Fruit fly (Drosophila melanogaster): ENCODE data around the gene Eip93F.

Gene Eip93F

DNA sequence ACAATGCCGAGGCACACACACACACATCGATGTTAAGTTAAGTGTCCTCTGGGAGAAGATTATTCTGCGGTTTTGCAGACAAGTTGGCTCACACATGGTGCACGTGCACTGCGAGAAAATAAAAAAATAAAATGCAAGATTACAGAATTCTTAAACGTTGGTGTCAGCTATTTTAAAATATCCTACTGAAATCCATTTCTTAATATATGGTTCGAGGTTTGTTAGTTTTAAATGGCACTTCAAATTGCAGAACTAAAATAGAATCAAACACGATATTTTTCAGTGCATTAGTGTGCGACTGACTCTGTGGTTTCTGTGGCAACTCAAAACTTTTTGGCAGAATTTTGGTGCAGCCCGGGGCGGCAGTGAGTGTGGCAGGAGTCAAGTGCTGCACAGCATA is 13.7 kb upstream of the Eip93F start (continued):
- TF ChIP-seq Rel (GFP tag; optimal IDR thresholded peaks at IDR 0.05) = no peak
- no peak for TF ChIP-seq Rel (tag; optimal IDR thresholded peaks at IDR 0.05)
- no peak for TF ChIP-seq Dif (GFP tag; optimal IDR thresholded peaks at IDR 0.05; ENCODE audit: partially characterized antibody)
- TF ChIP-seq h (GFP tag; optimal IDR thresholded peaks at IDR 0.05) = peak; percentile 48
- peak; percentile 15 for TF ChIP-seq Hnf4 (GFP tag; optimal IDR thresholded peaks at IDR 0.05)

- TF ChIP-seq pan (optimal IDR thresholded peaks at IDR 0.05) (no peak), Hnf4 (GFP tag; optimal IDR thresholded peaks at IDR 0.05) (peak; percentile 54), tai (GFP tag; optimal IDR thresholded peaks at IDR 0.05) (peak; percentile 74), woc (GFP tag; optimal IDR thresholded peaks at IDR 0.05) (peak; percentile 18), Hr78 (GFP tag; optimal IDR thresholded peaks at IDR 0.05) (no peak), GATAd (GFP tag; optimal IDR thresholded peaks at IDR 0.05) (no peak), Sp1 (GFP tag; optimal IDR thresholded peaks at IDR 0.05) (peak; percentile 65), OdsH (GFP tag; optimal IDR thresholded peaks at IDR 0.05) (peak; percentile 77), brk (GFP tag; optimal IDR thresholded peaks at IDR 0.05) (no peak), Jra (GFP tag; optimal IDR thresholded peaks at IDR 0.05) (no peak), Abd-B (GFP tag; optimal IDR thresholded peaks at IDR 0.05) (no peak), Dif (GFP tag; optimal IDR thresholded peaks at IDR 0.05; ENCODE audit: partially characterized antibody) (no peak), usp (GFP tag; optimal IDR thresholded peaks at IDR 0.05) (no peak), foxo (GFP tag; optimal IDR thresholded peaks at IDR 0.05) (peak in 1 of 2 experiments; percentile 62), N (GFP tag; optimal IDR thresholded peaks at IDR 0.05) (no peak), dsf (GFP tag; optimal IDR thresholded peaks at IDR 0.05; ENCODE audit: borderline replicate concordance) (no peak), sage (GFP tag; optimal IDR thresholded peaks at IDR 0.05) (peak; percentile 33), Hr83 (GFP tag; optimal IDR thresholded peaks at IDR 0.05; ENCODE audit: poor library complexity, severe bottlenecking) (no peak), sv (GFP tag; optimal IDR thresholded peaks at IDR 0.05) (no peak), dl (GFP tag; optimal IDR thresholded peaks at IDR 0.05; ENCODE audit: insufficient read depth in 1 of 2, partially characterized antibody in 2 of 2) (no peak), Vsx2 (GFP tag; optimal IDR thresholded peaks at IDR 0.05; ENCODE audit: partially characterized antibody) (no peak), fru (GFP tag; optimal IDR thresholded peaks at IDR 0.05) (peak; percentile 56), Myc (optimal IDR thresholded peaks at IDR 0.05) (no peak), Dfd (GFP tag; optimal IDR thresholded peaks at IDR 0.05) (peak; percentile 30), h (GFP tag; optimal IDR thresholded peaks at IDR 0.05) (peak; percentile 81), CG9705 (GFP tag; optimal IDR thresholded peaks at IDR 0.05) (peak; percentile 24), CG32264 (GFP tag; optimal IDR thresholded peaks at IDR 0.05) (peak; percentile 23), HLH106 (tag; optimal IDR thresholded peaks at IDR 0.05) (peak; percentile 84), ey (GFP tag; optimal IDR thresholded peaks at IDR 0.05) (peak; percentile 82), lola (GFP tag; optimal IDR thresholded peaks at IDR 0.05) (no peak), rgr (GFP tag; optimal IDR thresholded peaks at IDR 0.05) (peak; percentile 76), br (GFP tag; optimal IDR thresholded peaks at IDR 0.05) (peak; percentile 71), Rel (GFP tag; optimal IDR thresholded peaks at IDR 0.05) (no peak), Rel (tag; optimal IDR thresholded peaks at IDR 0.05) (peak; percentile 15), CrebA (GFP tag; optimal IDR thresholded peaks at IDR 0.05; ENCODE audit: borderline replicate concordance) (no peak), dmrt93B (GFP tag; optimal IDR thresholded peaks at IDR 0.05) (peak; percentile 59), psq (GFP tag; optimal IDR thresholded peaks at IDR 0.05) (peak; percentile 65), jim (GFP tag; optimal IDR thresholded peaks at IDR 0.05) (no peak), Mio (GFP tag; optimal IDR thresholded peaks at IDR 0.05) (no peak)
Observed at dm6 chr3R:21937075-21937950, 11.6 kb upstream of the Eip93F start.
